Worm (Caenorhabditis elegans): Measurements from ENCODE around the gene F52H2.3.

ce11 chrX:2516949-2517696 lies 23.7 kb downstream of the F52H2.3 start:
- TF ChIP-seq ceh-36 (tag; optimal IDR thresholded peaks at IDR 0.05) (no peak), ama-1 (optimal IDR thresholded peaks at IDR 0.05) (no peak)
